Worm (Caenorhabditis elegans) whole organism, mixed stage, embryonic: ENCODE measurements around the gene pix-1.

Source experiments
- M03D4.4 ChIP-seq: sonication (generic microtip); optimal IDR thresholded peaks from 2 replicates; lab custom pipeline; 2017; ENCODE audit warnings: mild to moderate bottlenecking, missing genetic modification characterization, missing compliant biosample characterization
- bed-3 ChIP-seq: fragments of 200-800 bp; sonication (Bioruptor generic); optimal IDR thresholded peaks from 3 replicates; lab custom pipeline; 2018; ENCODE audit warnings: mild to moderate bottlenecking, missing genetic modification characterization, moderate library complexity, missing compliant biosample characterization
- blmp-1 ChIP-seq: fragments of 150-350 bp; optimal IDR thresholded peaks from 2 replicates; lab custom pipeline; 2014; ENCODE audit warnings: missing biosample characterization, missing genetic modification characterization
- ceh-39 ChIP-seq: fragments of 150-350 bp; optimal IDR thresholded peaks from 2 replicates; lab custom pipeline; 2014; ENCODE audit warnings: missing biosample characterization, missing genetic modification characterization
- ceh-83 ChIP-seq: fragments of 200-800 bp; sonication (Bioruptor generic); optimal IDR thresholded peaks from 2 replicates; lab custom pipeline; 2018; ENCODE audit warnings: mild to moderate bottlenecking, missing genetic modification characterization, missing compliant biosample characterization
- ces-1 ChIP-seq: fragments of 150-350 bp; optimal IDR thresholded peaks from 2 replicates; lab custom pipeline; 2014; ENCODE audit warnings: missing biosample characterization, missing genetic modification reagents, missing genetic modification characterization
- cnd-1 ChIP-seq: fragments of 200-800 bp; sonication (Bioruptor generic); optimal IDR thresholded peaks from 2 replicates; lab custom pipeline; 2018; ENCODE audit warnings: mild to moderate bottlenecking, missing genetic modification characterization, missing compliant biosample characterization
- drap-1 ChIP-seq: fragments of 200-800 bp; sonication (Bioruptor generic); optimal IDR thresholded peaks from 3 replicates; lab custom pipeline; 2018; ENCODE audit warnings: mild to moderate bottlenecking, missing genetic modification characterization, missing compliant biosample characterization
- elt-3 ChIP-seq: fragments of 150-350 bp; optimal IDR thresholded peaks from 2 replicates; lab custom pipeline; 2014; ENCODE audit warnings: missing biosample characterization, missing genetic modification characterization
- flh-1 ChIP-seq: fragments of 200-800 bp; sonication (Bioruptor generic); optimal IDR thresholded peaks from 2 replicates; lab custom pipeline; 2018; ENCODE audit warnings: mild to moderate bottlenecking, missing genetic modification characterization, moderate library complexity, missing compliant biosample characterization
- ham-2 ChIP-seq: fragments of 200-800 bp; sonication (Bioruptor generic); optimal IDR thresholded peaks from 2 replicates; lab custom pipeline; 2018; ENCODE audit warnings: mild to moderate bottlenecking, missing genetic modification characterization, missing compliant biosample characterization
- hlh-1 ChIP-seq: fragments of 150-350 bp; optimal IDR thresholded peaks from 2 replicates; lab custom pipeline; 2014; ENCODE audit warnings: missing biosample characterization, missing genetic modification reagents, missing genetic modification characterization
- lin-13 ChIP-seq: fragments of 150-350 bp; optimal IDR thresholded peaks from 2 replicates; lab custom pipeline; 2014; ENCODE audit warnings: missing biosample characterization, missing genetic modification characterization
- lin-32 ChIP-seq: fragments of 200-800 bp; sonication (Bioruptor generic); optimal IDR thresholded peaks from 2 replicates; lab custom pipeline; 2018; ENCODE audit warnings: mild to moderate bottlenecking, missing genetic modification characterization, missing compliant biosample characterization
- lsy-2 ChIP-seq: fragments of 150-350 bp; optimal IDR thresholded peaks from 2 replicates; lab custom pipeline; 2014; ENCODE audit warnings: missing biosample characterization, missing genetic modification characterization
- mab-5 ChIP-seq: fragments of 150-350 bp; optimal IDR thresholded peaks from 2 replicates; lab custom pipeline; 2014; ENCODE audit warnings: missing biosample characterization, missing genetic modification characterization
- mep-1 ChIP-seq: fragments of 150-350 bp; optimal IDR thresholded peaks from 2 replicates; lab custom pipeline; 2017; ENCODE audit warnings: missing biosample characterization, missing genetic modification reagents, missing genetic modification characterization, inconsistent platforms
- mls-2 ChIP-seq: sonication (generic microtip); optimal IDR thresholded peaks from 2 replicates; lab custom pipeline; 2016; ENCODE audit warnings: mild to moderate bottlenecking, missing genetic modification characterization, moderate library complexity, missing compliant biosample characterization
- nhr-12 ChIP-seq: fragments of 150-350 bp; optimal IDR thresholded peaks from 2 replicates; lab custom pipeline; 2014; ENCODE audit warnings: missing biosample characterization, missing genetic modification characterization
- nhr-2 ChIP-seq: fragments of 150-350 bp; optimal IDR thresholded peaks from 2 replicates; lab custom pipeline; 2014; ENCODE audit warnings: missing biosample characterization, missing genetic modification characterization
- nhr-28 ChIP-seq: fragments of 150-350 bp; optimal IDR thresholded peaks from 2 replicates; lab custom pipeline; 2014; ENCODE audit warnings: missing biosample characterization, missing genetic modification characterization
- pha-4 ChIP-seq: fragments of 150-350 bp; optimal IDR thresholded peaks from 2 replicates; lab custom pipeline; 2018; ENCODE audit warnings: missing biosample characterization, missing genetic modification reagents, missing genetic modification characterization
- sem-2 ChIP-seq: fragments of 200-800 bp; sonication (Bioruptor generic); optimal IDR thresholded peaks from 2 replicates; lab custom pipeline; 2018; ENCODE audit warnings: mild to moderate bottlenecking, missing genetic modification characterization, missing compliant biosample characterization
- snpc-4 ChIP-seq: fragments of 150-350 bp; optimal IDR thresholded peaks from 2 replicates; lab custom pipeline; 2014; ENCODE audit warnings: missing biosample characterization, missing genetic modification characterization
- sptf-1 ChIP-seq: sonication (generic microtip); optimal IDR thresholded peaks from 2 replicates; lab custom pipeline; 2017; ENCODE audit warnings: mild to moderate bottlenecking, missing genetic modification characterization, moderate library complexity, missing compliant biosample characterization
- tbx-8 ChIP-seq: fragments of 200-800 bp; sonication (Bioruptor generic); optimal IDR thresholded peaks from 2 replicates; lab custom pipeline; 2018; ENCODE audit warnings: mild to moderate bottlenecking, missing genetic modification characterization, moderate library complexity, missing compliant biosample characterization
- unc-120 ChIP-seq: sonication (generic microtip); optimal IDR thresholded peaks from 2 replicates; lab custom pipeline; 2017; ENCODE audit warnings: missing genetic modification characterization, missing compliant biosample characterization; ENCODE audit not compliant: poor library complexity, severe bottlenecking
- unc-39 ChIP-seq: fragments of 150-350 bp; optimal IDR thresholded peaks from 2 replicates; lab custom pipeline; 2014; ENCODE audit warnings: missing biosample characterization, missing genetic modification characterization
- unc-62 ChIP-seq: fragments of 150-350 bp; optimal IDR thresholded peaks from 2 replicates; lab custom pipeline; 2014; ENCODE audit warnings: missing biosample characterization, missing genetic modification reagents, missing genetic modification characterization
- ztf-11 ChIP-seq: fragments of 150-350 bp; optimal IDR thresholded peaks from 2 replicates; lab custom pipeline; 2014; ENCODE audit warnings: missing biosample characterization, missing genetic modification characterization

Gene pix-1

DNA sequence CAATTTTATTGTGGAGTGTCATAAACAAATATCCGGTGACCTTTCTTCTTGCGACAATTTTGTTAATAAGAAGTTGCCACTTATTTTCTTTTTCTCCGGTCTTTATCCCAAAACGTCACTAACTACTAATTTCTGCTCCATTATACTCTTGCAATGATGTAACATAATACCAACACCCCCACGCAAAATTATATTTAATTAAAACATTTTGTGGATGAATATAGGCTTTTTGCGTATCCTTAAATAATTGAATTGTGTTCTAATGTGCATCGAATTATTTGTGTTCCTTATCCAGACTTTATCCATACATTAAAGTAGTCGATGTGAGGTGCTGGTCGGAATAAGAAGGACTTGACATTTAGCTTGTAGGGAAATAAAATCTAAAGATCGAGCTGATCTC is 24.2 kb upstream of the pix-1 start:
- TF ChIP-seq ceh-39 (no peak), pha-4 (tag; lab: Kevin White, UChicago) (no peak), ces-1 (peak; percentile 75), sem-2 (GFP tag; lab: Kevin White, UChicago) (no peak), nhr-12 (tag; lab: Kevin White, UChicago) (no peak)
- TF ChIP-seq, all 35 proteins: peak for 1

DNA sequence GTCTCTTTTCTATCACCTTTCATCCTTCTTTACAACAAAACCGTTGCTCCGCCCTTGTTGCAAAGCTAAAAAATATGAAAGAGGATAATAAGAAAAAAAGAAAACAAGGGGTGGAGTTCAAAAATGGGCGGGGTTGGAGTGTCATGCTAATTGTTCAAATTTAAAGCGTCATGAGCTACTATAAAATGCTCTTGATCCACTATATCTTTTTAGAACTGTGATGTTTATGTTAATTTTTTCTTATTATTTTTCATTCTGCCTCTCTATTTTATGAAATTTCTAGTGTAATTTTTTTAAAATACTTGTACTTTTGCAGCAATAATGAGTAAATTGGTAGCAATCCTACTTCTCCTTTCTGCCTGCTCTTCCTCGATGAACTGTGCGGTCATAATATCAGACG is 20.5 kb upstream of the pix-1 start, which contains the start of gene K02D3.1:
Gene K02D3.1, plus strand, starts transcription at position 301 of the 400 bp plus-strand sequence.
- TF ChIP-seq tbx-8 (GFP tag; lab: Kevin White, UChicago) (no peak), M03D4.4 (tag; lab: Kevin White, UChicago) (no peak), unc-62 (GFP tag; lab: Kevin White, UChicago) (no peak), ham-2 (GFP tag; lab: Kevin White, UChicago) (no peak), unc-39 (no peak)

- TF ChIP-seq mab-5 (tag; lab: Kevin White, UChicago): no peak
- TF ChIP-seq lin-32 (GFP tag; lab: Kevin White, UChicago): no peak
- no peak for TF ChIP-seq flh-1 (GFP tag; lab: Kevin White, UChicago)
- TF ChIP-seq nhr-12 (tag; lab: Kevin White, UChicago): no peak
Measured at ce11 chrX:13709060-13709459, 18.0 kb upstream of the pix-1 start.

DNA sequence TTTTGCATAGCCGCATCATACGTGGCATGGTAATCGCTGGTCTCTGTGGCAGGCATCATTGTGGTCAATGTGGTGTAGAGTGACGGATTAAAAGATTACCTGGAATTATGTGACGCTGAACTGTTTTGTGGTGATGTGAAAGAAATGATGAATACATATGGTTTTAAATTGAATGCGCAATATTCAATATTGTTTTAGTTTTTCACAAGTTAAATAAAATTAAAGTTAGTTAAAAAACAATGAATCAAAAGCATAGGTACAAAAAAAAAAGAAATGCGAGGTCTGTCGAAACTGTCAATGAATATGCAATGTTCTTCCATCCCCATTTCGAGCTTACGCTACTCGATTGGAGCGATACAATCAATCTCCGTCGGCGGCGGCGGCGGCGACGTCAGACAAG is 15.2 kb upstream of the pix-1 start, which contains the start of gene K02D3.2:
Gene K02D3.2, minus strand, starts transcription at position 101 of the 400 bp plus-strand sequence.
- TF ChIP-seq sptf-1 (no peak), bed-3 (no peak), hlh-1 (no peak)

ce11 chrX:13712992-13713391 is 14.1 kb upstream of the pix-1 start:
- TF ChIP-seq elt-3 (tag; lab: Kevin White, UChicago): no peak
- no peak for TF ChIP-seq ceh-83 (GFP tag; lab: Kevin White, UChicago)
- no peak for TF ChIP-seq pha-4 (tag; lab: Kevin White, UChicago)
- no peak for TF ChIP-seq nhr-28 (tag; lab: Kevin White, UChicago)
- TF ChIP-seq sem-2 (GFP tag; lab: Kevin White, UChicago): no peak
- TF ChIP-seq sptf-1: no peak
- no peak for TF ChIP-seq mep-1 (tag; lab: Kevin White, UChicago)
- no peak for TF ChIP-seq mls-2 (tag; lab: Kevin White, UChicago)
- no peak for TF ChIP-seq lin-13 (tag; lab: Kevin White, UChicago)
- TF ChIP-seq cnd-1: no peak
- no peak for TF ChIP-seq drap-1 (GFP tag; lab: Kevin White, UChicago)
- no peak for TF ChIP-seq ham-2 (GFP tag; lab: Kevin White, UChicago)
- TF ChIP-seq unc-39: no peak
- TF ChIP-seq hlh-1: no peak

- no peak for TF ChIP-seq lin-32 (GFP tag; lab: Kevin White, UChicago)
- TF ChIP-seq unc-120 (tag; lab: Kevin White, UChicago): no peak
- TF ChIP-seq M03D4.4 (tag; lab: Kevin White, UChicago): no peak
- no peak for TF ChIP-seq nhr-28 (tag; lab: Kevin White, UChicago)
- no peak for TF ChIP-seq snpc-4 (tag; lab: Kevin White, UChicago)
- no peak for TF ChIP-seq sem-2 (GFP tag; lab: Kevin White, UChicago)
- no peak for TF ChIP-seq ztf-11 (tag; lab: Kevin White, UChicago)
- TF ChIP-seq ceh-83 (GFP tag; lab: Kevin White, UChicago): no peak
- no peak for TF ChIP-seq nhr-2 (tag; lab: Kevin White, UChicago)
- no peak for TF ChIP-seq unc-39
- no peak for TF ChIP-seq pha-4 (tag; lab: Kevin White, UChicago)
- TF ChIP-seq hlh-1: no peak
- no peak for TF ChIP-seq mab-5 (tag; lab: Kevin White, UChicago)
- TF ChIP-seq nhr-12 (tag; lab: Kevin White, UChicago): no peak
- no peak for TF ChIP-seq lsy-2 (tag; lab: Kevin White, UChicago)
- TF ChIP-seq ceh-39: no peak
- no peak for TF ChIP-seq blmp-1 (tag; lab: Kevin White, UChicago)
- TF ChIP-seq, all 35 proteins: peak for 0
Measured at ce11 chrX:13713857-13714256, 13.2 kb upstream of the pix-1 start, which contains the start of gene K11E4.1. Gene K11E4.1 (plus strand): TSS chrX:13714157.
